Worm (Caenorhabditis elegans): ENCODE data around the gene H08M01.1.

H08M01.1 gene

DNA sequence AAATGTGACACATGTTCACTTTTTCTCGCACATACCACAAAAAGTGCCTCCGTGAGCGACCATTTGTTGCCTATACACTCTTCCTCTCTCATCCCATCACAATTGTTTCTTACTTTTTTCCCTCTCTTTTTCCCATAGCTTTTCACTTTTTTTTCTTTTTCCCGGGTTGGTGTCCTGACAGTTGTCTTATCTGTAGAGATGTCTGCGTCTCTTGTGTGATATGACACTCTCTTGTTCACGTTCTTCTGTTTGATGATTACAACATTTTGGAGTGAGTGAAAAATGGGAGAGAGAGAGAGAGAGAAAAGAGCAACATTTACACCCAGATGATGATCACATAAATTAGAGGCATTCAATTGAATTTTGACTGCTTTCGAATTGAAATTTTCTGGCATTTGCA is 9.8 kb downstream of the H08M01.1 start (continued):
- TF ChIP-seq nhr-90 (tag; optimal IDR thresholded peaks at IDR 0.05; ENCODE audit: poor library complexity) (no peak), ztf-11 (tag; optimal IDR thresholded peaks at IDR 0.05) (no peak), nhr-71 (tag; optimal IDR thresholded peaks at IDR 0.05) (peak; percentile 88), mef-2 (tag; optimal IDR thresholded peaks at IDR 0.05) (no peak), dpl-1 (GFP tag; optimal IDR thresholded peaks at IDR 0.05) (peak in 2 of 3 experiments; percentile 21 to 24), nhr-11 (tag; optimal IDR thresholded peaks at IDR 0.05) (no peak), blmp-1 (tag; optimal IDR thresholded peaks at IDR 0.05) (peak; percentile 98), C34B4.2 (tag; optimal IDR thresholded peaks at IDR 0.05) (no peak), unc-130 (tag; optimal IDR thresholded peaks at IDR 0.05) (peak; percentile 18), ets-5 (GFP tag; IDR thresholded peaks at IDR 0.05) (no peak), swsn-7 (tag; optimal IDR thresholded peaks at IDR 0.05) (peak; percentile 47), aha-1 (tag; optimal IDR thresholded peaks at IDR 0.05) (no peak), ceh-63 (GFP tag; optimal IDR thresholded peaks at IDR 0.05) (no peak), lsy-2 (tag; optimal IDR thresholded peaks at IDR 0.05) (peak; percentile 53 to 81), sox-4 (tag; optimal IDR thresholded peaks at IDR 0.05) (no peak), egl-13 (tag; optimal IDR thresholded peaks at IDR 0.05) (no peak), fkh-8 (tag; optimal IDR thresholded peaks at IDR 0.05) (no peak), hlh-17 (GFP tag; optimal IDR thresholded peaks at IDR 0.05; ENCODE audit: borderline replicate concordance) (no peak), jun-1 (tag; optimal IDR thresholded peaks at IDR 0.05) (no peak), F16B12.6 (tag; optimal IDR thresholded peaks at IDR 0.05) (no peak), nhr-85 (tag) (no peak), ama-1 (optimal IDR thresholded peaks at IDR 0.05) (no peak), hlh-4 (tag; optimal IDR thresholded peaks at IDR 0.05) (no peak), C16A3.4 (tag; optimal IDR thresholded peaks at IDR 0.05) (peak; percentile 48), aly-2 (tag; optimal IDR thresholded peaks at IDR 0.05) (no peak), ceh-90 (tag; optimal IDR thresholded peaks at IDR 0.05) (no peak), sptf-1 (tag; optimal IDR thresholded peaks at IDR 0.05) (no peak), unc-62 (GFP tag; optimal IDR thresholded peaks at IDR 0.05) (no peak), ceh-8 (GFP tag; optimal IDR thresholded peaks at IDR 0.05) (no peak), nhr-77 (tag; optimal IDR thresholded peaks at IDR 0.05) (no peak), grh-1 (GFP tag; IDR thresholded peaks at IDR 0.05) (no peak), pag-3 (tag; optimal IDR thresholded peaks at IDR 0.05; ENCODE audit: borderline replicate concordance, insufficient read depth) (peak; percentile 76), fkh-10 (GFP tag; optimal IDR thresholded peaks at IDR 0.05) (no peak), mdl-1 (tag; optimal IDR thresholded peaks at IDR 0.05) (peak in 1 of 2 experiments; percentile 47), nhr-12 (tag; optimal IDR thresholded peaks at IDR 0.05) (no peak), tlp-1 (tag; optimal IDR thresholded peaks at IDR 0.05) (no peak), efl-3 (GFP tag; optimal IDR thresholded peaks at IDR 0.05) (no peak), nhr-28 (tag; optimal IDR thresholded peaks at IDR 0.05) (no peak), ces-1 (GFP tag; optimal IDR thresholded peaks at IDR 0.05) (no peak), nhr-76 (tag; optimal IDR thresholded peaks at IDR 0.05) (no peak), nhr-237 (tag; optimal IDR thresholded peaks at IDR 0.05) (no peak), zag-1 (tag; optimal IDR thresholded peaks at IDR 0.05) (no peak), xbp-1 (tag; optimal IDR thresholded peaks at IDR 0.05) (no peak), pqm-1 (tag; optimal IDR thresholded peaks at IDR 0.05) (peak; percentile 29), hpl-2 (GFP tag; optimal IDR thresholded peaks at IDR 0.05) (no peak), lin-13 (GFP tag; optimal IDR thresholded peaks at IDR 0.05) (no peak), lin-15B (tag; optimal IDR thresholded peaks at IDR 0.05) (no peak)

Measured in whole organism, L1 larva.